Fruit fly (Drosophila melanogaster) whole organism, embryonic: ENCODE results near the gene MED19.

Source experiments
- Atf-2 ChIP-seq: fragments of 200-800 bp; sonication (Bioruptor generic); optimal IDR thresholded peaks from 2 replicates; lab custom pipeline; 2016; ENCODE audit warnings: missing biosample characterization, missing genetic modification characterization
- B-H2 ChIP-seq: fragments of 200-800 bp; sonication (Bioruptor generic); optimal IDR thresholded peaks from 2 replicates; lab custom pipeline; 2018; ENCODE audit warnings: missing biosample characterization, mild to moderate bottlenecking, missing genetic modification characterization
- CG11456 ChIP-seq: fragments of 200-800 bp; sonication (Bioruptor generic); IDR thresholded peaks from 3 replicates; pipeline ENCODE4 v1.3.6; 2022; ENCODE audit warnings: missing biosample characterization, missing genetic modification characterization
- CG11560 ChIP-seq: fragments of 200-800 bp; sonication (Bioruptor generic); IDR thresholded peaks from 3 replicates; pipeline ENCODE4 v1.3.6; 2022; ENCODE audit warnings: missing biosample characterization, missing genetic modification characterization
- CG13424 ChIP-seq: fragments of 200-800 bp; sonication (Bioruptor generic); optimal IDR thresholded peaks from 2 replicates; lab custom pipeline; 2019; ENCODE audit warnings: missing biosample characterization, mild to moderate bottlenecking, missing genetic modification characterization, moderate library complexity
- CG15514 ChIP-seq: fragments of 200-800 bp; sonication (Bioruptor generic); optimal IDR thresholded peaks from 3 replicates; lab custom pipeline; 2017; ENCODE audit warnings: missing biosample characterization, missing genetic modification characterization, mild to moderate bottlenecking, moderate library complexity, missing genetic modification reagents
- CG17328 ChIP-seq: fragments of 200-800 bp; sonication (Bioruptor generic); IDR thresholded peaks from 2 replicates; pipeline ENCODE4 v1.3.6; 2022; ENCODE audit warnings: missing biosample characterization, missing genetic modification characterization
- CG17568 ChIP-seq: fragments of 200-800 bp; sonication (Bioruptor generic); optimal IDR thresholded peaks from 2 replicates; lab custom pipeline; 2018; ENCODE audit warnings: missing biosample characterization, mild to moderate bottlenecking, missing genetic modification characterization, moderate library complexity
- CG17612 ChIP-seq: fragments of 200-800 bp; sonication (Bioruptor generic); IDR thresholded peaks from 2 replicates; pipeline ENCODE4 v1.3.6; 2022; ENCODE audit warnings: missing biosample characterization, missing genetic modification characterization
- CG18764 ChIP-seq: fragments of 200-800 bp; sonication (Bioruptor generic); optimal IDR thresholded peaks from 3 replicates; lab custom pipeline; 2016; ENCODE audit warnings: missing biosample characterization, missing genetic modification characterization
- CG2116 ChIP-seq: fragments of 200-800 bp; sonication (Bioruptor generic); optimal IDR thresholded peaks from 3 replicates; lab custom pipeline; 2018; ENCODE audit warnings: missing biosample characterization, mild to moderate bottlenecking, missing genetic modification characterization
- CG2199 ChIP-seq: fragments of 200-800 bp; sonication (Bioruptor generic); IDR thresholded peaks from 3 replicates; pipeline ENCODE4 v1.3.6; 2022; ENCODE audit warnings: missing biosample characterization, missing genetic modification characterization
- CG30020 ChIP-seq: fragments of 200-800 bp; optimal IDR thresholded peaks from 2 replicates; lab custom pipeline; 2019; ENCODE audit warnings: missing biosample characterization, mild to moderate bottlenecking, missing genetic modification characterization, moderate library complexity
- CG31441 ChIP-seq: fragments of 200-800 bp; sonication (Bioruptor generic); IDR thresholded peaks from 2 replicates; pipeline ENCODE4 v1.3.6; 2022; ENCODE audit warnings: missing biosample characterization, missing genetic modification characterization
- CG33557 ChIP-seq: fragments of 200-800 bp; sonication (Bioruptor generic); optimal IDR thresholded peaks from 2 replicates; lab custom pipeline; 2019; ENCODE audit warnings: missing biosample characterization, mild to moderate bottlenecking, missing genetic modification characterization, moderate library complexity
- CG3407 ChIP-seq: fragments of 200-800 bp; sonication (Bioruptor generic); optimal IDR thresholded peaks from 2 replicates; lab custom pipeline; 2018; ENCODE audit warnings: missing biosample characterization, mild to moderate bottlenecking, missing genetic modification characterization
- CG43689 ChIP-seq: fragments of 200-800 bp; sonication (Bioruptor generic); IDR thresholded peaks from 2 replicates; pipeline ENCODE4 v1.3.6; 2022; ENCODE audit warnings: missing biosample characterization, missing genetic modification characterization
- CG7357 ChIP-seq: fragments of 200-800 bp; sonication (Bioruptor generic); IDR thresholded peaks from 3 replicates; pipeline ENCODE4 v1.3.6; 2022; ENCODE audit warnings: missing biosample characterization, missing genetic modification characterization
- CG7987 ChIP-seq: fragments of 200-800 bp; sonication (Bioruptor generic); optimal IDR thresholded peaks from 2 replicates; lab custom pipeline; 2018; ENCODE audit warnings: missing biosample characterization, mild to moderate bottlenecking, missing genetic modification characterization, moderate library complexity
- CG8478 ChIP-seq: fragments of >200 bp; optimal IDR thresholded peaks from 2 replicates; lab custom pipeline; 2018
- CG9437 ChIP-seq: fragments of 200-800 bp; sonication (Bioruptor generic); optimal IDR thresholded peaks from 2 replicates; lab custom pipeline; 2018; ENCODE audit warnings: missing biosample characterization, mild to moderate bottlenecking, missing genetic modification characterization
- Dip3 ChIP-seq: fragments of 200-800 bp; sonication (Bioruptor generic); optimal IDR thresholded peaks from 3 replicates; lab custom pipeline; 2016; ENCODE audit warnings: missing biosample characterization, missing genetic modification characterization
- E2f2 ChIP-seq: fragments of 200-800 bp; sonication (Bioruptor generic); IDR thresholded peaks from 2 replicates; pipeline ENCODE4 v1.3.6; 2022; ENCODE audit warnings: missing biosample characterization, missing genetic modification characterization
- ERR ChIP-seq: fragments of 200-800 bp; sonication (Bioruptor generic); optimal IDR thresholded peaks from 2 replicates; lab custom pipeline; 2016; ENCODE audit warnings: missing biosample characterization, missing genetic modification characterization
- Ets97D ChIP-seq: fragments of 200-800 bp; sonication (Bioruptor generic); optimal IDR thresholded peaks from 3 replicates; lab custom pipeline; 2016; ENCODE audit warnings: missing biosample characterization, missing genetic modification characterization
- Hand ChIP-seq: fragments of 200-800 bp; sonication (Bioruptor generic); optimal IDR thresholded peaks from 2 replicates; lab custom pipeline; 2017; ENCODE audit warnings: mild to moderate bottlenecking, missing biosample characterization, missing genetic modification reagents, missing genetic modification characterization
- MESR4 ChIP-seq: fragments of 200-800 bp; sonication (Bioruptor generic); optimal IDR thresholded peaks from 2 replicates; lab custom pipeline; 2018; ENCODE audit warnings: missing biosample characterization, mild to moderate bottlenecking, missing genetic modification characterization, moderate library complexity
- Opbp ChIP-seq: fragments of 200-800 bp; sonication (Bioruptor generic); IDR thresholded peaks from 3 replicates; pipeline ENCODE4 v1.3.6; 2022; ENCODE audit warnings: missing biosample characterization, missing genetic modification characterization; ENCODE audit not compliant: partially characterized antibody
- Rx ChIP-seq: fragments of 200-800 bp; sonication (Bioruptor generic); IDR thresholded peaks from 2 replicates; pipeline ENCODE4 v1.3.6; 2022; ENCODE audit warnings: missing biosample characterization, missing genetic modification characterization
- Side ChIP-seq: fragments of 200-800 bp; sonication (Bioruptor generic); optimal IDR thresholded peaks from 2 replicates; lab custom pipeline; 2016; ENCODE audit warnings: missing biosample characterization, missing genetic modification characterization
- Sin3A ChIP-seq: fragments of >200 bp; optimal IDR thresholded peaks from 2 replicates; lab custom pipeline; 2018
- bbx ChIP-seq: fragments of 200-800 bp; sonication (Bioruptor generic); IDR thresholded peaks from 2 replicates; pipeline ENCODE4 v1.3.6; 2022; ENCODE audit warnings: missing biosample characterization, missing genetic modification characterization; ENCODE audit not compliant: partially characterized antibody
- cwo ChIP-seq: fragments of 200-800 bp; sonication (Bioruptor generic); optimal IDR thresholded peaks from 3 replicates; lab custom pipeline; 2017; ENCODE audit warnings: missing biosample characterization, missing genetic modification characterization, mild to moderate bottlenecking, moderate library complexity, missing genetic modification reagents
- da ChIP-seq: fragments of 200-800 bp; sonication (Bioruptor generic); optimal IDR thresholded peaks from 2 replicates; lab custom pipeline; 2016; ENCODE audit warnings: missing biosample characterization, missing genetic modification characterization
- dmrt11E ChIP-seq: fragments of 200-800 bp; sonication (Bioruptor generic); optimal IDR thresholded peaks from 3 replicates; lab custom pipeline; 2018; ENCODE audit warnings: missing biosample characterization, mild to moderate bottlenecking, missing genetic modification characterization, moderate library complexity
- emc ChIP-seq: fragments of 200-800 bp; sonication (Bioruptor generic); optimal IDR thresholded peaks from 2 replicates; lab custom pipeline; 2016; ENCODE audit warnings: missing biosample characterization, missing genetic modification characterization
- eve ChIP-seq, 2 experiments: fragments of >200 bp; optimal IDR thresholded peaks; 2 replicates each; lab custom pipeline; 2017; ENCODE audit warnings: missing biosample characterization in 2 of 2, missing genetic modification characterization in 2 of 2
- gem ChIP-seq: fragments of 200-800 bp; sonication (Bioruptor generic); optimal IDR thresholded peaks from 2 replicates; lab custom pipeline; 2019; ENCODE audit warnings: missing biosample characterization, mild to moderate bottlenecking, missing genetic modification characterization, moderate library complexity
- lilli ChIP-seq: fragments of 200-800 bp; sonication (Bioruptor generic); optimal IDR thresholded peaks from 3 replicates; lab custom pipeline; 2016; ENCODE audit warnings: missing biosample characterization, missing genetic modification characterization
- luna ChIP-seq: fragments of 200-800 bp; sonication (Bioruptor generic); optimal IDR thresholded peaks from 2 replicates; lab custom pipeline; 2016; ENCODE audit warnings: missing biosample characterization, missing genetic modification characterization
- mam ChIP-seq: fragments of 200-800 bp; sonication (Bioruptor generic); optimal IDR thresholded peaks from 3 replicates; lab custom pipeline; 2016; ENCODE audit warnings: missing biosample characterization, missing genetic modification characterization
- oc ChIP-seq: fragments of 200-800 bp; sonication (Bioruptor generic); optimal IDR thresholded peaks from 2 replicates; lab custom pipeline; 2018; ENCODE audit warnings: missing biosample characterization, mild to moderate bottlenecking, missing genetic modification characterization, moderate library complexity
- pho ChIP-seq: fragments of 200-800 bp; sonication (Bioruptor generic); optimal IDR thresholded peaks from 2 replicates; lab custom pipeline; 2016; ENCODE audit warnings: missing biosample characterization, missing genetic modification characterization
- pita ChIP-seq: fragments of 200-800 bp; sonication (Bioruptor generic); optimal IDR thresholded peaks from 2 replicates; lab custom pipeline; 2017; ENCODE audit warnings: missing biosample characterization, mild to moderate bottlenecking, missing genetic modification characterization
- psq ChIP-seq: fragments of 200-800 bp; sonication (Bioruptor generic); optimal IDR thresholded peaks from 2 replicates; lab custom pipeline; 2017; ENCODE audit warnings: missing biosample characterization, missing genetic modification characterization
- ranshi ChIP-seq: fragments of 200-800 bp; sonication (Bioruptor generic); IDR thresholded peaks from 2 replicates; pipeline ENCODE4 v1.3.6; 2022; ENCODE audit warnings: missing biosample characterization, missing genetic modification characterization
- salm ChIP-seq: fragments of 200-800 bp; sonication (Bioruptor generic); optimal IDR thresholded peaks from 2 replicates; lab custom pipeline; 2018; ENCODE audit warnings: missing biosample characterization, mild to moderate bottlenecking, missing genetic modification characterization
- scrt ChIP-seq: fragments of 200-800 bp; sonication (Bioruptor generic); optimal IDR thresholded peaks from 2 replicates; lab custom pipeline; 2018; ENCODE audit warnings: missing biosample characterization, mild to moderate bottlenecking, missing genetic modification characterization, moderate library complexity
- sob ChIP-seq: fragments of 200-800 bp; sonication (Bioruptor generic); IDR thresholded peaks from 2 replicates; pipeline ENCODE4 v1.3.6; 2022; ENCODE audit warnings: missing biosample characterization, missing genetic modification characterization
- sug ChIP-seq: fragments of 200-800 bp; optimal IDR thresholded peaks from 2 replicates; lab custom pipeline; 2019; ENCODE audit warnings: missing biosample characterization, mild to moderate bottlenecking, missing genetic modification characterization, moderate library complexity
- toy ChIP-seq: fragments of 200-800 bp; sonication (Bioruptor generic); IDR thresholded peaks from 2 replicates; pipeline ENCODE4 v1.3.6; 2022; ENCODE audit warnings: missing biosample characterization, missing genetic modification characterization
- wek ChIP-seq: fragments of 200-800 bp; sonication (Bioruptor generic); optimal IDR thresholded peaks from 3 replicates; lab custom pipeline; 2018; ENCODE audit warnings: missing biosample characterization, mild to moderate bottlenecking, missing genetic modification characterization, moderate library complexity

MED19 gene

dm6 chr3L:17802107-17802506 is 44.2 kb downstream of the MED19 start, which contains the start of gene NUCB1 (continued):
- no peak for TF ChIP-seq CG3407 (GFP tag; lab: Kevin White, UChicago)
- TF ChIP-seq B-H2 (GFP tag; lab: Kevin White, UChicago): peak; percentile 67
- no peak for TF ChIP-seq CG17612 (GFP tag; lab: Robert Waterston, UW)
- no peak for TF ChIP-seq CG7357 (GFP tag; lab: Robert Waterston, UW)
- TF ChIP-seq CG15514: peak; percentile 83
- no peak for TF ChIP-seq Side (GFP tag; lab: Kevin White, UChicago)
- no peak for TF ChIP-seq psq (GFP tag; lab: Kevin White, UChicago)
- TF ChIP-seq CG11456: peak; percentile 56; the same call in 1 of the 3 replicates
- TF ChIP-seq CG2116 (GFP tag; lab: Kevin White, UChicago): peak; percentile 56
- no peak for TF ChIP-seq Rx (GFP tag; lab: Robert Waterston, UW)
- peak; percentile 16 for TF ChIP-seq CG7987 (GFP tag; lab: Kevin White, UChicago)
- TF ChIP-seq gem: no peak
- peak; percentile 85 for TF ChIP-seq Ets97D
- no peak for TF ChIP-seq wek (GFP tag; lab: Kevin White, UChicago)
- TF ChIP-seq sob: peak; percentile 68
- peak; percentile 12 for TF ChIP-seq Atf-2 (GFP tag; lab: Kevin White, UChicago)
- TF ChIP-seq CG9437 (GFP tag; lab: Kevin White, UChicago): no peak
- TF ChIP-seq pho: peak; percentile 63
- TF ChIP-seq Opbp (GFP tag; lab: Robert Waterston, UW): peak; percentile 48; the same call in 1 of the 3 replicates
- no peak for TF ChIP-seq cwo (GFP tag; lab: Kevin White, UChicago)
- TF ChIP-seq CG17328 (GFP tag; lab: Robert Waterston, UW): peak; percentile 37; the same call in 1 of the 2 replicates
- peak; percentile 64 for TF ChIP-seq mam (GFP tag; lab: Kevin White, UChicago)
- no peak for TF ChIP-seq CG13424 (tag; lab: Kevin White, UChicago)
- TF ChIP-seq CG17568: no peak
- no peak for TF ChIP-seq CG2199
- no peak; the same call in 1 of the 2 replicates for TF ChIP-seq bbx
- no peak for TF ChIP-seq CG31441 (GFP tag; lab: Robert Waterston, UW)
- peak; percentile 56 for TF ChIP-seq lilli
- peak; percentile 25 for TF ChIP-seq CG33557
- TF ChIP-seq oc (tag; lab: Kevin White, UChicago): no peak
- peak; percentile 72 for TF ChIP-seq pita
- TF ChIP-seq salm (tag; lab: Kevin White, UChicago): no peak
- TF ChIP-seq ERR: peak; percentile 34
- TF ChIP-seq Dip3 (GFP tag; lab: Kevin White, UChicago): peak; percentile 43
- no peak for TF ChIP-seq sug (tag; lab: Kevin White, UChicago)
- TF ChIP-seq eve (GFP tag; optimal IDR thresholded peaks at IDR 0.05; lab: Kevin White, UChicago): no peak
- TF ChIP-seq luna: peak; percentile 26
- TF ChIP-seq ranshi (GFP tag; lab: Robert Waterston, UW): 0 out of 2 replicates have a peak, but pooled peaks have one; percentile 14
- peak; percentile 93 for TF ChIP-seq MESR4
- no peak for TF ChIP-seq scrt (GFP tag; lab: Kevin White, UChicago)
- no peak for TF ChIP-seq CG11560 (tag; lab: Robert Waterston, UW)
- peak; percentile 24; the same call in 1 of the 2 replicates for TF ChIP-seq E2f2
- peak; percentile 12 for TF ChIP-seq dmrt11E (tag; lab: Kevin White, UChicago)
- no peak for TF ChIP-seq CG18764 (GFP tag; lab: Kevin White, UChicago)
- TF ChIP-seq Hand: no peak
- peak; percentile 29 for TF ChIP-seq CG30020
- no peak for TF ChIP-seq CG43689 (GFP tag; lab: Robert Waterston, UW)
- no peak for TF ChIP-seq da (GFP tag; lab: Kevin White, UChicago)
- peak; percentile 11 for TF ChIP-seq Sin3A (lab: Kevin White, UChicago)
- TF ChIP-seq emc (GFP tag; lab: Kevin White, UChicago): no peak
- TF ChIP-seq CG8478 (lab: Kevin White, UChicago): no peak
- no peak for TF ChIP-seq toy (GFP tag; lab: Robert Waterston, UW)
